Worm (Caenorhabditis elegans): ENCODE results near the gene prx-5.

- TF ChIP-seq ref-1 (GFP tag; conservative IDR thresholded peaks at IDR 0.05) (no peak), tab-1 (GFP tag; IDR thresholded peaks at IDR 0.05) (no peak)
Observed at ce11 chrII:8668871-8669270, 35.8 kb upstream of the prx-5 start.
